Worm (Caenorhabditis elegans) whole organism, L1 larva: Measurements from ENCODE around the gene ins-32.

Source experiments
- C04F5.9 ChIP-seq: sonication (generic microtip); optimal IDR thresholded peaks from 2 replicates; lab custom pipeline; 2016; ENCODE audit warnings: missing genetic modification characterization, missing compliant biosample characterization
- Y116A8C.19 ChIP-seq: sonication (generic microtip); optimal IDR thresholded peaks from 2 replicates; lab custom pipeline; 2016; ENCODE audit warnings: missing compliant biosample characterization, missing genetic modification characterization, borderline replicate concordance
- alr-1 ChIP-seq: fragments of 200-800 bp; sonication (Bioruptor generic); optimal IDR thresholded peaks from 2 replicates; lab custom pipeline; 2018; ENCODE audit warnings: borderline replicate concordance, mild to moderate bottlenecking, missing genetic modification characterization, missing compliant biosample characterization
- ceh-88 ChIP-seq: fragments of 200-800 bp; sonication (Bioruptor generic); IDR thresholded peaks from 2 replicates; pipeline ENCODE4 v1.3.6; 2022; ENCODE audit warnings: missing genetic modification characterization, missing compliant biosample characterization
- ceh-90 ChIP-seq: sonication (generic microtip); optimal IDR thresholded peaks from 2 replicates; lab custom pipeline; 2016; ENCODE audit warnings: missing genetic modification characterization, missing compliant biosample characterization
- ces-1 ChIP-seq: fragments of 150-350 bp; optimal IDR thresholded peaks from 2 replicates; lab custom pipeline; 2014; ENCODE audit warnings: missing biosample characterization, missing genetic modification reagents, missing genetic modification characterization
- dpl-1 ChIP-seq, 3 experiments: fragments of 150-350 bp in 2 of 3; sonication (generic microtip) in 1 of 3; optimal IDR thresholded peaks; 2 replicates each; lab custom pipeline; 2014 to 2017; ENCODE audit warnings: missing biosample characterization in 3 of 3, missing genetic modification characterization in 3 of 3, missing genetic modification reagents in 3 of 3
- egl-13 ChIP-seq: sonication (generic microtip); optimal IDR thresholded peaks from 2 replicates; lab custom pipeline; 2016; ENCODE audit warnings: missing genotype, missing genetic modification reagents, missing genetic modification characterization, missing compliant biosample characterization
- elt-3 ChIP-seq, 6 experiments: fragments of 150-350 bp in 1 of 6; sonication (generic microtip); optimal IDR thresholded peaks; 2 replicates each; lab custom pipeline; 2017 to 2018; ENCODE audit warnings: missing biosample characterization in 6 of 6, missing genetic modification characterization in 6 of 6, inconsistent platforms in 1 of 6
- fkh-4 ChIP-seq: sonication (generic microtip); optimal IDR thresholded peaks from 2 replicates; lab custom pipeline; 2016; ENCODE audit warnings: missing compliant biosample characterization, missing genetic modification characterization, borderline replicate concordance
- fos-1 ChIP-seq: fragments of 150-350 bp; optimal IDR thresholded peaks from 2 replicates; lab custom pipeline; 2014; ENCODE audit warnings: missing biosample characterization, missing genetic modification characterization
- hlh-17 ChIP-seq: fragments of 200-800 bp; sonication (Bioruptor generic); optimal IDR thresholded peaks from 2 replicates; lab custom pipeline; 2018; ENCODE audit warnings: missing genetic modification characterization, mild to moderate bottlenecking, missing compliant biosample characterization, moderate library complexity, borderline replicate concordance
- hlh-4 ChIP-seq: sonication (generic microtip); optimal IDR thresholded peaks from 2 replicates; lab custom pipeline; 2016; ENCODE audit warnings: mild to moderate bottlenecking, missing genetic modification characterization, missing compliant biosample characterization
- lin-13 ChIP-seq: fragments of 150-350 bp; optimal IDR thresholded peaks from 2 replicates; lab custom pipeline; 2014; ENCODE audit warnings: missing biosample characterization, missing genetic modification reagents, missing genetic modification characterization
- lin-14 ChIP-seq: fragments of 200-800 bp; sonication (Bioruptor generic); optimal IDR thresholded peaks from 2 replicates; lab custom pipeline; 2018; ENCODE audit warnings: mild to moderate bottlenecking, missing genetic modification characterization, moderate library complexity, missing compliant biosample characterization
- lin-15B ChIP-seq: fragments of 150-350 bp; sonication (generic microtip); optimal IDR thresholded peaks from 3 replicates; lab custom pipeline; 2014; ENCODE audit warnings: missing biosample characterization, missing genetic modification characterization
- lin-39 ChIP-seq: fragments of 150-350 bp; optimal IDR thresholded peaks from 2 replicates; lab custom pipeline; 2014; ENCODE audit warnings: missing biosample characterization, missing genetic modification reagents, missing genetic modification characterization
- mab-9 ChIP-seq: fragments of 200-800 bp; sonication (Bioruptor generic); IDR thresholded peaks from 2 replicates; pipeline ENCODE4 v1.3.6; 2022; ENCODE audit warnings: missing genetic modification reagents, missing genetic modification characterization, missing compliant biosample characterization
- mef-2 ChIP-seq: fragments of 150-350 bp; optimal IDR thresholded peaks from 2 replicates; lab custom pipeline; 2014; ENCODE audit warnings: missing biosample characterization, missing genetic modification characterization
- mep-1 ChIP-seq: fragments of 150-350 bp; optimal IDR thresholded peaks from 2 replicates; lab custom pipeline; 2014; ENCODE audit warnings: missing biosample characterization, missing genetic modification characterization
- nhr-11 ChIP-seq: fragments of 150-350 bp; optimal IDR thresholded peaks from 2 replicates; lab custom pipeline; 2014; ENCODE audit warnings: missing biosample characterization, missing genetic modification characterization
- nhr-12 ChIP-seq: sonication (generic microtip); optimal IDR thresholded peaks from 2 replicates; lab custom pipeline; 2017; ENCODE audit warnings: missing biosample characterization, missing genetic modification characterization
- nhr-237 ChIP-seq: fragments of 150-350 bp; optimal IDR thresholded peaks from 2 replicates; lab custom pipeline; 2014; ENCODE audit warnings: missing biosample characterization, missing genetic modification characterization
- nhr-47 ChIP-seq: sonication (generic microtip); optimal IDR thresholded peaks from 2 replicates; lab custom pipeline; 2016; ENCODE audit warnings: mild to moderate bottlenecking, missing genetic modification characterization, moderate library complexity, missing compliant biosample characterization
- nhr-76 ChIP-seq: sonication (generic microtip); optimal IDR thresholded peaks from 2 replicates; lab custom pipeline; 2017; ENCODE audit warnings: missing biosample characterization, missing genetic modification characterization
- nhr-77 ChIP-seq: fragments of 150-350 bp; optimal IDR thresholded peaks from 2 replicates; lab custom pipeline; 2014; ENCODE audit warnings: missing biosample characterization, missing genetic modification characterization
- nhr-84 ChIP-seq: sonication (generic microtip); optimal IDR thresholded peaks from 2 replicates; lab custom pipeline; 2017; ENCODE audit warnings: missing biosample characterization, missing genetic modification characterization
- pag-3 ChIP-seq: sonication (generic microtip); optimal IDR thresholded peaks from 2 replicates; lab custom pipeline; 2017; ENCODE audit warnings: missing genetic modification characterization, mild to moderate bottlenecking, missing compliant biosample characterization, antibody characterized with exemption, borderline replicate concordance; ENCODE audit not compliant: insufficient read depth
- snu-23 ChIP-seq: sonication (generic microtip); optimal IDR thresholded peaks from 2 replicates; lab custom pipeline; 2016; ENCODE audit warnings: missing genetic modification characterization, missing compliant biosample characterization
- sox-4 ChIP-seq: sonication (generic microtip); optimal IDR thresholded peaks from 2 replicates; lab custom pipeline; 2016; ENCODE audit warnings: missing genetic modification characterization, missing compliant biosample characterization
- sptf-1 ChIP-seq: fragments of 150-350 bp; optimal IDR thresholded peaks from 2 replicates; lab custom pipeline; 2014; ENCODE audit warnings: missing biosample characterization, missing genetic modification characterization
- unc-98 ChIP-seq: fragments of 200-800 bp; sonication (Bioruptor generic); IDR thresholded peaks from 2 replicates; pipeline ENCODE4 v1.3.6; 2022; ENCODE audit warnings: missing genetic modification characterization, missing compliant biosample characterization
- vab-15 ChIP-seq: sonication (generic microtip); optimal IDR thresholded peaks from 2 replicates; lab custom pipeline; 2017; ENCODE audit warnings: missing genotype, mild to moderate bottlenecking, missing genetic modification characterization, missing compliant biosample characterization
- xbp-1 ChIP-seq: sonication (generic microtip); optimal IDR thresholded peaks from 2 replicates; lab custom pipeline; 2016; ENCODE audit warnings: missing genetic modification characterization, missing compliant biosample characterization
- zip-4 ChIP-seq: fragments of 200-800 bp; sonication (Bioruptor generic); optimal IDR thresholded peaks from 2 replicates; lab custom pipeline; 2018; ENCODE audit warnings: mild to moderate bottlenecking, missing genetic modification characterization, moderate library complexity, missing compliant biosample characterization
- ztf-4 ChIP-seq: fragments of 150-350 bp; optimal IDR thresholded peaks from 2 replicates; lab custom pipeline; 2014; ENCODE audit warnings: missing biosample characterization, missing genetic modification characterization

The ins-32 gene

DNA sequence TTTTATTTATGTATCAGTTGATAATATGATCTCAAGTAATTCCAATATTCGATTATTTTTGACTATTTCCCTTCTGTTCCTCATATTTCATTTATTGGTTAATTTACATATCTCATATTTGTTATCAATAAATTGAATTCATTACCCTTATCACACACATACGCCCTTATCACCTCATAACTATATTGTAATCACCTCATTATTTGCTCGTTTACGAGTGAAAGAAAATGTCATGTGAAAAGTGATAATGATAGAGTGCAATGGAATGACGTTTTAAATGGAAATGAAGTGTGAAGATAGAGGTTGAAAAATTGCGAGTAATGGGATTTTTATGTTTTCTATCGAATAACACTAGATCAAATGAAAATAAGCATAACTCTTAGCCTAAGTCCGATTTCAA lies 16.6 kb downstream of the ins-32 start (continued):
- TF ChIP-seq lin-15B (tag; lab: Kevin White, UChicago) = no peak
- TF ChIP-seq hlh-4 (tag; lab: Kevin White, UChicago) = no peak

DNA sequence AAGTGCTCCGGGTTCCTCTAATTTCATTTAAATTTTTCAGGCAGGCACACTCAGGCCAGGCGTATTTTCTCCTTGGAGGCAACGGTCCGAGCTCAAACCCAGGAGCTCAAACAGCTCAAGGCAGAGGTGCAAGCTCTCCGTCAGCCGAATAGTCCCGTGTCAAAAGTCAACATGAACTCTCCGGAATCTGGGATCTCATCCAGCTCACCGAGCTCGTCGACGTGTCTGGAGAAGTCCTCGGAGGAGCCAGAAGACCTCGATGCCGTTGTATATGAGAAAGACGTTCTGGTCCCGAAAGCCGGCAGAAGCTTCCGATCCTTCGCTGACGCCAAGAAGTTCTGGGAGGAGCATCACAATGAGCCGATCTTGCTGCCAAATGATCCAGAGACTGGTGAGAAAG lies 17.4 kb downstream of the ins-32 start:
- TF ChIP-seq sox-4 (tag; lab: Kevin White, UChicago) = no peak
- no peak for TF ChIP-seq dpl-1 (GFP tag; optimal IDR thresholded peaks at IDR 0.05; lab: Kevin White, UChicago)

DNA sequence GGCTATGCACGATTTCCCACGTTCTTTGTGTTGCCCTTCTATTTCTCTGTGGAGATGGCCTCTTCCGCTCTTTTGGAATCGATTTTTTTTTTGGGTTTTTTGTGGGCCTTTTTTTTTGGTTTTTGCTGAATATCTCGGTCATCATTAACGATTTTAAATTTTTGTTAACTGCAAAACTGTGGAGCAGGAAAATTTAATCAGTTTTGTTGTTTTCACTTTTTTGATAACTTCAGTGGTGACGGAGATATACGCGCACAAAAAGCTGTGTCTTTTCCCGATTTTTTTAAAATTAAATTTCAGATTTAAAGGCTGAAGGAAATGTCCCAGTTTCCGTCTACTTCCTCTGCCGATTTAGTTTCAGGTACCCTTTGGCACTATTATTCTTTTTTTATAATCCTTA lies 17.9 kb downstream of the ins-32 start, which contains the start of gene T24E12.1:
TSS of gene T24E12.1 (plus strand) at position 301 of the 400 bp plus-strand sequence.
- no peak for TF ChIP-seq hlh-17 (GFP tag; lab: Kevin White, UChicago)
- TF ChIP-seq egl-13 (tag; lab: Kevin White, UChicago) = no peak
- no peak for TF ChIP-seq nhr-76
- TF ChIP-seq nhr-47 (tag; lab: Kevin White, UChicago) = no peak
- no peak for TF ChIP-seq fkh-4
- TF ChIP-seq nhr-11 (tag; lab: Kevin White, UChicago) = no peak
- no peak for TF ChIP-seq mab-9
- no peak for TF ChIP-seq C04F5.9 (tag; lab: Kevin White, UChicago)
- no peak for TF ChIP-seq alr-1
- TF ChIP-seq sptf-1 = no peak
- no peak for TF ChIP-seq dpl-1 (GFP tag; optimal IDR thresholded peaks at IDR 0.05; lab: Kevin White, UChicago)
- no peak for TF ChIP-seq unc-98 (GFP tag; lab: Robert Waterston, UW)
- TF ChIP-seq mep-1 = no peak
- no peak for TF ChIP-seq mef-2 (tag; lab: Kevin White, UChicago)
- no peak for TF ChIP-seq Y116A8C.19 (tag; lab: Kevin White, UChicago)
- TF ChIP-seq elt-3 (tag; optimal IDR thresholded peaks at IDR 0.05; lab: Kevin White, UChicago) = no peak
- TF ChIP-seq nhr-77 = no peak

DNA sequence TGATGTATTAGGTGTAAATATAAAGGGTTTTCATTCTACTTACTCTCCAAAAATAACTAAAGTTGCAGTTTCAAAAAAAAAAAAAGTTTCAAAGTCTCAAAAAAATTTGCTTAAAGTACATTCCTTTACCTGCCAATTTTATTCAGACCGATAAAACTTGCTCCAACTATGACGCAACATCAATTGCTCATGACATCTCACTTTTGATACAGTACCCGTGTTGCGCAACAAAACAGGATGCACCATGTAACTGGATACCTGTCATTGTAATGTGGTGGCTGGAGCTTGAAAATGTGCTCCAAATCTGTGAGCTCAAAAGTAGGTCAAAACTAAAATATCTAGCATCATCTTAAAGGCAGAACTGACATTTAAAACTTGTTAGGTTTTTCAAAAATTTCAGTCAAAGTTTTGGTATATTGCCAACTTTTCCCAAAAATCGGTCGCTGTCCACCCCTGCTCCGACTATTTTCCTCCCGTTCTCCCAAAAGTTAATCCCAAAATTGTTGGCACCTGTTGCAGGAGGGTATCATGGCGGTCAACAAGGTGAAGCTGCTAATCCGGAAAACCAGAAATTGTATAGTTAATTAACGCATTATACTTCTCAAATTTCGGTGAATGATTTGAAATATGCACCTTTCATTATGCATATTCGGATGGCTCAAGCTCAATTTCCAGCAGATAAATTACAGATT lies 20.7 kb downstream of the ins-32 start, which contains the start of gene T24E12.2:
TSS of gene T24E12.2 (plus strand) at position 642 of the 692 bp plus-strand sequence.
- TF ChIP-seq vab-15 (tag; lab: Kevin White, UChicago) (no peak), fos-1 (tag; lab: Kevin White, UChicago) (no peak), nhr-12 (no peak), ceh-90 (tag; lab: Kevin White, UChicago) (no peak), lin-39 (no peak), nhr-76 (no peak), mab-9 (no peak), snu-23 (no peak), hlh-17 (GFP tag; lab: Kevin White, UChicago) (no peak), zip-4 (GFP tag; lab: Kevin White, UChicago) (no peak), C04F5.9 (tag; lab: Kevin White, UChicago) (no peak), nhr-84 (tag; lab: Kevin White, UChicago) (no peak), ceh-88 (no peak), pag-3 (tag; lab: Kevin White, UChicago) (no peak), ces-1 (GFP tag; lab: Kevin White, UChicago) (no peak), lin-13 (GFP tag; lab: Kevin White, UChicago) (no peak), lin-14 (GFP tag; lab: Kevin White, UChicago) (no peak), nhr-237 (no peak), ztf-4 (tag; lab: Kevin White, UChicago) (no peak), xbp-1 (tag; lab: Kevin White, UChicago) (no peak)
